Worm (Caenorhabditis elegans) whole organism, young adult: ENCODE data around the gene F55A11.11.

Source experiments
- B0035.1 ChIP-seq: sonication (generic microtip); optimal IDR thresholded peaks from 2 replicates; lab custom pipeline; 2016; ENCODE audit warnings: missing genetic modification characterization, mild to moderate bottlenecking, missing compliant biosample characterization, missing genotype, missing genetic modification reagents
- D2030.7 ChIP-seq: fragments of 200-800 bp; sonication (Bioruptor generic); IDR thresholded peaks from 2 replicates; pipeline ENCODE4 v1.3.6; 2022; ENCODE audit warnings: missing genetic modification reagents, missing genetic modification characterization, missing compliant biosample characterization
- F57A8.1 ChIP-seq: fragments of 200-800 bp; sonication (Bioruptor generic); optimal IDR thresholded peaks from 2 replicates; lab custom pipeline; 2018; ENCODE audit warnings: mild to moderate bottlenecking, missing genetic modification characterization, moderate library complexity, missing compliant biosample characterization
- Y53F4B.3 ChIP-seq: fragments of 200-800 bp; sonication (Bioruptor generic); IDR thresholded peaks from 2 replicates; pipeline ENCODE4 v1.3.6; 2022; ENCODE audit warnings: missing genetic modification reagents, missing genetic modification characterization, missing compliant biosample characterization
- Y53G8AR.9 ChIP-seq: fragments of 200-800 bp; sonication (Bioruptor generic); conservative IDR thresholded peaks from 2 replicates; pipeline ENCODE4 v1.3.6; 2022; ENCODE audit warnings: missing genetic modification reagents, missing genetic modification characterization, missing compliant biosample characterization
- Y79H2A.3 ChIP-seq: fragments of 200-800 bp; sonication (Bioruptor generic); conservative IDR thresholded peaks from 2 replicates; pipeline ENCODE4 v1.3.6; 2022; ENCODE audit warnings: missing genetic modification reagents, missing genetic modification characterization, missing compliant biosample characterization
- akir-1 ChIP-seq: fragments of 200-800 bp; sonication (Bioruptor generic); optimal IDR thresholded peaks from 2 replicates; lab custom pipeline; 2018; ENCODE audit warnings: mild to moderate bottlenecking, missing genetic modification characterization, moderate library complexity, missing compliant biosample characterization
- ama-1 ChIP-seq, 3 experiments: fragments of 150-350 bp in 1 of 3; sonication (generic microtip) in 2 of 3; optimal IDR thresholded peaks; 2 replicates each; lab custom pipeline; 2014 to 2018; ENCODE audit warnings: missing biosample characterization in 2 of 3, missing genetic modification characterization in 2 of 3, missing genetic modification reagents in 2 of 3
- ceh-58 ChIP-seq: fragments of 200-800 bp; sonication (Bioruptor generic); IDR thresholded peaks from 2 replicates; pipeline ENCODE4 v1.3.6; 2022; ENCODE audit warnings: missing genetic modification characterization, missing compliant biosample characterization
- ets-4 ChIP-seq: fragments of 200-800 bp; sonication (Bioruptor generic); optimal IDR thresholded peaks from 2 replicates; lab custom pipeline; 2018; ENCODE audit warnings: mild to moderate bottlenecking, missing genetic modification characterization, missing compliant biosample characterization
- lsl-1 ChIP-seq: fragments of 200-800 bp; sonication (Bioruptor generic); optimal IDR thresholded peaks from 2 replicates; lab custom pipeline; 2018; ENCODE audit warnings: mild to moderate bottlenecking, missing genetic modification characterization, moderate library complexity, missing compliant biosample characterization
- nfya-1 ChIP-seq: sonication (generic microtip); optimal IDR thresholded peaks from 2 replicates; lab custom pipeline; 2017; ENCODE audit warnings: antibody characterized with exemption, missing compliant biosample characterization, missing genetic modification characterization, borderline replicate concordance; ENCODE audit not compliant: insufficient read depth
- snpc-3.4 ChIP-seq: sonication (generic microtip); optimal IDR thresholded peaks from 2 replicates; lab custom pipeline; 2017; ENCODE audit warnings: missing genetic modification characterization, mild to moderate bottlenecking, missing compliant biosample characterization, antibody characterized with exemption, moderate library complexity, missing genotype, missing genetic modification reagents
- somi-1 ChIP-seq: fragments of 200-800 bp; sonication (Bioruptor generic); optimal IDR thresholded peaks from 2 replicates; lab custom pipeline; 2018; ENCODE audit warnings: mild to moderate bottlenecking, missing genetic modification characterization, missing compliant biosample characterization

DNA sequence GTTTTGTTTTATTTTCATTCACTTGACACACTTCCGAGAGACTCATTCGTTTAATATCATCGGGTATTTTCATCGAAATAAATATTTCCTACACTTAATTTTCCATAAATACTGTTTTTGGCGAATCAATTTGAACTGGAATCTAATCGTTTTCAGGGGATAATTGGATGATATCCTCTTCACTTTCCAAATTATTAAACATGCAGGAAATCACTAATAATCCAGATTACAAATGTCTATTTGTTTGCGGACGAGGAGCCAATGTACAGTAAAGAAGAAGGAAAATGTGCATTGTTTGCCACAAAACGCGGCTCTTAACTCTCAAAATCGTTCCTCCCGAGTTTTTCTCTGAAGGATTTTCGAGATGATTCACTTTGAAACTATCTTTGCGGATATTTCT is 6.4 kb upstream of the F55A11.11 start, which contains the start of gene F55A11.6:
- TF ChIP-seq ets-4 (GFP tag; lab: Kevin White, UChicago) (no peak), snpc-3.4 (tag; lab: Kevin White, UChicago) (no peak), lsl-1 (no peak), Y53G8AR.9 (no peak), somi-1 (no peak), ceh-58 (GFP tag; lab: Robert Waterston, UW) (no peak), Y53F4B.3 (GFP tag; lab: Robert Waterston, UW) (no peak), B0035.1 (no peak), Y79H2A.3 (GFP tag; lab: Robert Waterston, UW) (no peak), nfya-1 (tag; lab: Kevin White, UChicago) (no peak), akir-1 (GFP tag; lab: Kevin White, UChicago) (no peak), ama-1 (optimal IDR thresholded peaks at IDR 0.05; lab: Kevin White, UChicago) (no peak), ama-1 (GFP tag; optimal IDR thresholded peaks at IDR 0.05; lab: Kevin White, UChicago) (no peak), F57A8.1 (no peak), D2030.7 (GFP tag; lab: Robert Waterston, UW) (no peak)
